Worm (Caenorhabditis elegans): ENCODE results near the gene fut-1.

fut-1 gene

ce11 chrII:8770675-8771074 lies 11.3 kb upstream of the fut-1 start, which contains the start of gene let-19:
Gene let-19, plus strand, starts transcription at chrII:8770975.
- TF ChIP-seq unc-62 (GFP tag; optimal IDR thresholded peaks at IDR 0.05) = no peak

DNA sequence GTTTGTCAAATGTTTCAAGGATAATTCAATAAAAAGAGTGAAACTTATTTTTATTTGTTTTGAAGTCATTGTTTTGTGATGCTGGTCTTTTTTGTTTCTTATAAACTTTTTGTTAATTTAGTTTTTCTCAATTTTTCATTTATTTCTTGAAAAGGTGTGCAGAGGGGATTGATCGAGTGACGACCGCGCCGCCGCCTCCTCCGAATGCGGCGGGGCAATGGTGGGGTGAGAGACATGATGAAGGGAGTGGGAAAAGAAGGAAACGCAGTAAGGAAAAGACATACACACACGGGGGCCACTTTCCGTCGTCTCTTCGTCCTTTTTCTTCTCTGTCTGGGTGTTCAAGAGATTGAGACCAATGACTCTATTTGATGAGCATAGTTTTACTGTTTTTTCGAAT lies 10.0 kb upstream of the fut-1 start:
- no peak for TF ChIP-seq unc-62 (GFP tag; optimal IDR thresholded peaks at IDR 0.05)

DNA sequence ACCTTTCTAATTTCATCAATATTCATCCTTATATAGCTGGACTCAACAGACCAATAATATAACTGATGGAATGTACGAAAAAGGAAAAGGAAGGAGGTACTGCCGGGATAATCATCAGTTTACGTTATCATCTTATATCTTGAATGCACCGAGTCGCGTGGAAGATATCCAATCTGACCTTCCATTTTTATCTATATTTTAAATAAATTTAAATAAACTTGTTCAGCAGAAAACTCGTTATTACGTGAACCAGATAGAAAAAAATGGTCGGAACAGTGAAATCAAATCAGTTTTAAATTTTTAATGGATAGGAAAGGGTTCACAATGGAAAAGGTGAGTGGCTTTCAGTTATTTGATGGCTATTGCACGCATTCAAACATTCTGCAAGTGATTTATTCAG lies 7.5 kb upstream of the fut-1 start, which contains the start of gene pah-1:
Gene pah-1, minus strand, starts transcription at position 101 of the 400 bp plus-strand sequence.
- TF ChIP-seq unc-62 (GFP tag; optimal IDR thresholded peaks at IDR 0.05) = no peak

ce11 chrII:8766475-8766874 lies 7.1 kb upstream of the fut-1 start, which contains the start of the genes nsph-1.1 and K08F8.15:
Gene nsph-1.1, plus strand, starts transcription at chrII:8766775.
Gene K08F8.15, plus strand, starts transcription at chrII:8766809.
- TF ChIP-seq unc-62 (GFP tag; optimal IDR thresholded peaks at IDR 0.05) = no peak

ce11 chrII:8765131-8765530 lies 5.7 kb upstream of the fut-1 start:
- TF ChIP-seq unc-62 (GFP tag; optimal IDR thresholded peaks at IDR 0.05) = no peak

- TF ChIP-seq unc-62 (GFP tag; optimal IDR thresholded peaks at IDR 0.05) = no peak
These were observed 4.9 kb upstream of the fut-1 start for ce11 chrII:8764332-8764731.

DNA sequence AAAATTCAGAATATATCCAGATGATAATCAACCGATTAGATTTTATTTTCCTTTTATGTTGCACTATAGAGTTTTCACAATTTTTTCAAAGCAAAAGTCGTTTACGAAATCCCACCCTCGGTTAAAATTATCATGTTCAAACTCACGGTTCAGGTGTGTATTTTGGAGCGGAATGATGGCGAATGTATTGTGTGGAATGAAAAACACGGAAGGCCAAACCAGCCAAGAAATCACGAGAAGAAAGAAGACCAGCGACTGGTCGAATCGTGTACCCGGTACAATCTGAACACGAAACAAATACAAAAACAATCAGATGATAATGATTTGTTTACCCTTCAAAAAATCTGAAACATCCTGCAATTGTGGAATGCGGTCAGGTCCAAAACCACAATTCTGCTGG lies 4.0 kb upstream of the fut-1 start:
- no peak for TF ChIP-seq unc-62 (GFP tag; optimal IDR thresholded peaks at IDR 0.05)

DNA sequence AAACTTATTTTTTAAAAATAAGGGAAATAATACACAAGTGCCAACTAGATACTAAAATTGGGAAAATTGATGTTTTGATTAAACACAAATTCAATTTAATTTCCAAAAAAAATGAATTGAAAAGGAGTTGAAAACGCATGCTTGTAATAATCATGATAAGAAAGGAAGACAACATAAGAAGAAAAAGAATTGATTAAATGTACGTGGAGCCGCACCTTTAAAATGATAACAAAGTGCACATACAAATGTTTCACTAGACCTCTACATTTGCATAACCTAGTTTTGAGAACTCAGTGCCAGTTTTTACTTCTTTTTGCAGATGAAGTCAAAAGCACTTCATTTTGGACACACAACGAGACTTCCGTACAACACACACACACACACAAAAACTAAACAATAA lies 2.3 kb upstream of the fut-1 start:
- no peak for TF ChIP-seq unc-62 (GFP tag; optimal IDR thresholded peaks at IDR 0.05)

DNA sequence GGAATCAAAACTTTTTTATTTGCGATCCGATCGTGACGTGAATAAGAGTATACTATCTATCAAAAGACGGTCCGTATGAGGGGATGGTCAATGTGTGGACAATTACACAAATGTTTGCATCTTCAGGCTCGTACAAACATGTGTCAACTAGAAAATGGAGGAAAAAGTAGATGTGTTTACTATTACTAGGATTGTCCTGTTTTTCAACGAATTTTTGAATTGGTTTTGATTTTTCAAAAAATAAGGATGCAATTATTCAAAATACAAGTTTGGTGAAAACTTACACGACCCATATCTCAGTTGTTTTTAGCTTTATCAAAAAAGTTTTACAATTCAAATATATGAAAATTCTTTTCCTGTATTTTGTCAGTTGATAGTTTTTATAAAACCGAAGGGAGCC lies 4.1 kb downstream of the fut-1 start, which contains the start of gene K08F8.7:
Gene K08F8.7, minus strand, starts transcription at position 101 of the 400 bp plus-strand sequence.
- no peak for TF ChIP-seq unc-62 (GFP tag; optimal IDR thresholded peaks at IDR 0.05)

DNA sequence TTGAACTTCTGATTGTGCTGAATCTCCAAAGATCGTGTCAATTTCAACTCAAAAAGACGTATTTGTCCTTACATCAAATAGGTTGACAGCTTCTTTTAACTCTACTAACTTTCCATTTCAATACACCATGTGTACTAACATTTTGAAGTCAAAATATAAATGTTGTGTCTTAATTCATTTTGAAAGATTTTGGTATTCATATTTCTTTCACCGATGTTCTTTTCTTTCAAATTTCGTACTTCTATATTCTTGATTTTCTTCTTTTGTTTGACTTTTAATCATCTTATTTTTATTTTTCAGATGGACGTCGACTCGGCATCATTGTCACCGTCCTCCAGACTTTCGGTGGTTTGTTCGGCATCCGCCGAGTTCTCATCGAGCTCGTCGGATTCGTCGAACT lies 7.7 kb downstream of the fut-1 start, which contains the start of gene atf-2:
Gene atf-2, plus strand, starts transcription at position 301 of the 400 bp plus-strand sequence.
- no peak for TF ChIP-seq unc-62 (GFP tag; optimal IDR thresholded peaks at IDR 0.05)

ce11 chrII:8751042-8751441 lies 8.4 kb downstream of the fut-1 start:
- TF ChIP-seq unc-62 (GFP tag; optimal IDR thresholded peaks at IDR 0.05) = no peak

- no peak for TF ChIP-seq unc-62 (GFP tag; optimal IDR thresholded peaks at IDR 0.05)
These were observed 9.3 kb downstream of the fut-1 start for ce11 chrII:8750056-8750455.

DNA sequence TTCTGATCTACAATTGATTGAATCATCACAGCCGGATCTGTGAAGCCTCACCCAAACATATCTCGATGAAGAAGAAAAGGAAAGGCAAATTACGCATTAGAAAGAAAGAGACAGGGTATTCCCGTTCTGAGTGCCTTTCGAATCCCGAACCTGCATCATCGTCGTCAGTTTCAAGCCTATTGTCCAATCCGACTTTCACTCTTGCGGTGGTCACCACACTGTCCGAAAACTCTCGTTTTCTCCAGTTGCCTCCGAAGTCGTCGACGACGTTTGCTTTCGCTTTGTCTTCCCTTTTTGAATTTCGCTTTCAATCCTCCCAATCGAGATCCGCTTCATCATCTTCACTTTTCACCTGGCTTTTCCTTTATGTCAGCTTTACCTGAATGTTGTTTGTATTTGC lies 10.3 kb downstream of the fut-1 start:
- no peak for TF ChIP-seq unc-62 (GFP tag; optimal IDR thresholded peaks at IDR 0.05)

DNA sequence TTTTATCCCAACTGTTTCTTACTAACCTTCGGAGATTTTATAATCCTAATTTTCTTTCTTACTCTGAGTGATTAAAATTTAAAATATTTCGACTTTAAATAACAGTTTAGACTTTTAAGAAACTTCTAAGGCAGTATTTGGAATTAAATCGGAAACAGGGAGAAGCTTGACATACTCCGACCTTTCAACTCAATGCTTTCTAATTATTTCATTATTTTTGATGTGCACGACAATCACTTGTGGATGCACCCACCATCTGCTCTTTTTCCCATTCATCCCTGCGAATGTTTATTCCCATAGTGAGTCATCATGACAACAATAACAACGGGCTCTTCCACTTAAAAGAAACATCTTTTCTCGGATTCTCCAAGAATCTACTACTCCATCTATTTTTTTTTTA lies 10.8 kb downstream of the fut-1 start:
- TF ChIP-seq unc-62 (GFP tag; optimal IDR thresholded peaks at IDR 0.05) = no peak

- TF ChIP-seq unc-62 (GFP tag; optimal IDR thresholded peaks at IDR 0.05) = no peak
These were observed 11.4 kb downstream of the fut-1 start for ce11 chrII:8747939-8748352.

DNA sequence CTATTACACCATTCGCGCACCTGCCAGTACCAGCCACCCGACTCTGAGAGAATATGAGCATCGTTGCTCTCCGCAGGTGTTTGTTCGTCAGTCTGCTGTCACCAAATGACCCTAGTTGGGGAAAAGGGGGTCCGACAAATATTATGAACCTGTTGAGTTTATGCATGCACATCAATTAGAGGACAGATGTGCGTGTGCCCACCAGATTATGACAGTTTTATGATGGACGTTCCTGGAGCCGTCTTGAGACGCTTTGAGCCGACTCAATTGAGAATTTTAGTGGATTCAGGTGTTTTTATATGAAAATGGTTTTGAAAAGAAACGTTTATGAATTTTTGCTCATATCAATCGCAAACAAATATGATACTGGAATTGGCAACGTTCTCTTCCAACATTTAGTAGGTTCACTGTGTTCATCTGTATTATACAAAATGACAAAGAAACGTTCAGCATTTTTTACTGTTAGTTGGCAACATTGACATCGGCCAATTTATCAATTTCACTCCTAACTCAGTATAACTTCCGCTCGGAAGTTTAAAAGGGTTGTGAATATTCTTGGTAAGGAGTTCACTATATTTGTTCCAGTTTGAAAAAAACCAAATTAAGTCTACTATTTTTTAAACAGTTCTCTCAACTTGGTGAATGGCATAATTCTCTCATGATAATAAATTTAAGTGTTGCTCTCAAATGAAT lies 12.0 kb downstream of the fut-1 start:
- TF ChIP-seq unc-62 (GFP tag; optimal IDR thresholded peaks at IDR 0.05) = no peak

ce11 chrII:8746298-8746775 lies 13.1 kb downstream of the fut-1 start:
- no peak for TF ChIP-seq unc-62 (GFP tag; optimal IDR thresholded peaks at IDR 0.05)
